Worm (Caenorhabditis elegans) whole organism, L4 larva: Measurements from ENCODE around the gene C32D5.8.

ENCODE experiments used
- D1046.2 ChIP-seq: fragments of 200-800 bp; sonication (Bioruptor generic); IDR thresholded peaks from 2 replicates; pipeline ENCODE4 v1.3.6; 2022; ENCODE audit warnings: missing genetic modification characterization, missing compliant biosample characterization
- F26F4.8 ChIP-seq: fragments of 200-800 bp; sonication (Bioruptor generic); conservative IDR thresholded peaks from 2 replicates; pipeline ENCODE4 v1.3.6; 2022; ENCODE audit warnings: missing genetic modification characterization, missing compliant biosample characterization
- T20F7.1 ChIP-seq: fragments of 200-800 bp; sonication (Bioruptor generic); optimal IDR thresholded peaks from 2 replicates; lab custom pipeline; 2018; ENCODE audit warnings: mild to moderate bottlenecking, missing genetic modification characterization, missing compliant biosample characterization
- T26A8.4 ChIP-seq: fragments of 200-800 bp; sonication (Bioruptor generic); IDR thresholded peaks from 2 replicates; pipeline ENCODE4 v1.3.6; 2022; ENCODE audit warnings: missing genetic modification characterization, missing compliant biosample characterization
- Y5F2A.4 ChIP-seq: fragments of 200-800 bp; sonication (Bioruptor generic); optimal IDR thresholded peaks from 2 replicates; lab custom pipeline; 2018; ENCODE audit warnings: mild to moderate bottlenecking, missing genetic modification characterization, missing compliant biosample characterization
- aha-1 ChIP-seq: fragments of 150-350 bp; peaks from one replicate; lab custom pipeline; 2014; ENCODE audit warnings: missing biosample characterization, missing genetic modification characterization
- ama-1 ChIP-seq: fragments of 150-350 bp; optimal IDR thresholded peaks from 2 replicates; lab custom pipeline; 2014; ENCODE audit warnings: inconsistent platforms, mixed read lengths
- arid-1 ChIP-seq: fragments of 200-800 bp; sonication (Bioruptor generic); conservative IDR thresholded peaks from 2 replicates; pipeline ENCODE4 v1.3.6; 2022; ENCODE audit warnings: missing genetic modification reagents, missing genetic modification characterization, missing compliant biosample characterization
- attf-4 ChIP-seq: sonication (generic microtip); optimal IDR thresholded peaks from 3 replicates; lab custom pipeline; 2017; ENCODE audit warnings: missing biosample characterization, missing genetic modification characterization
- ceh-20 ChIP-seq: fragments of 200-800 bp; sonication (Bioruptor generic); IDR thresholded peaks from 2 replicates; pipeline ENCODE4 v1.3.6; 2022; ENCODE audit warnings: missing genetic modification reagents, missing genetic modification characterization, missing compliant biosample characterization
- daf-16 ChIP-seq, 3 experiments: sonication (generic microtip); optimal IDR thresholded peaks; 2 replicates each; lab custom pipeline; 2016 to 2017; ENCODE audit warnings: missing genetic modification characterization in 3 of 3, missing genetic modification reagents in 3 of 3, mild to moderate bottlenecking in 2 of 3, missing compliant biosample characterization in 2 of 3, missing biosample characterization in 1 of 3, moderate library complexity in 1 of 3
- daf-8 ChIP-seq: fragments of 200-800 bp; sonication (Bioruptor generic); IDR thresholded peaks from 2 replicates; pipeline ENCODE4 v1.3.6; 2022; ENCODE audit warnings: missing genetic modification characterization, missing compliant biosample characterization
- dpl-1 ChIP-seq: fragments of 150-350 bp; optimal IDR thresholded peaks from 2 replicates; lab custom pipeline; 2014; ENCODE audit warnings: missing biosample characterization, missing genetic modification reagents, missing genetic modification characterization
- duxl-1 ChIP-seq: sonication (generic microtip); optimal IDR thresholded peaks from 2 replicates; lab custom pipeline; 2016; ENCODE audit warnings: mild to moderate bottlenecking, missing genetic modification characterization, moderate library complexity, missing compliant biosample characterization; ENCODE audit not compliant: poor library complexity
- dve-1 ChIP-seq: sonication (generic microtip); optimal IDR thresholded peaks from 2 replicates; lab custom pipeline; 2017; ENCODE audit warnings: antibody characterized with exemption, mild to moderate bottlenecking, missing genetic modification characterization, missing compliant biosample characterization; ENCODE audit not compliant: insufficient read depth
- fkh-10 ChIP-seq: fragments of 150-350 bp; optimal IDR thresholded peaks from 2 replicates; lab custom pipeline; 2014; ENCODE audit warnings: missing biosample characterization, missing genetic modification reagents, missing genetic modification characterization
- fos-1 ChIP-seq: fragments of 150-350 bp; optimal IDR thresholded peaks from 2 replicates; lab custom pipeline; 2014; ENCODE audit warnings: missing biosample characterization, missing genetic modification characterization
- hif-1 ChIP-seq, 2 experiments: sonication (generic microtip); optimal IDR thresholded peaks; 2 replicates each; lab custom pipeline; 2016 to 2017; ENCODE audit warnings: missing compliant biosample characterization in 2 of 2, missing genetic modification characterization in 2 of 2, missing genetic modification reagents in 2 of 2, missing genotype in 2 of 2, mild to moderate bottlenecking in 1 of 2
- hlh-11 ChIP-seq: fragments of 200-800 bp; sonication (Bioruptor generic); optimal IDR thresholded peaks from 2 replicates; lab custom pipeline; 2018; ENCODE audit warnings: mild to moderate bottlenecking, missing genetic modification characterization, missing compliant biosample characterization
- hlh-30 ChIP-seq: sonication (generic microtip); optimal IDR thresholded peaks from 2 replicates; lab custom pipeline; 2017; ENCODE audit warnings: antibody characterized with exemption, mild to moderate bottlenecking, missing genetic modification characterization, missing compliant biosample characterization; ENCODE audit not compliant: insufficient read depth
- hmg-1.1 ChIP-seq: fragments of 200-800 bp; sonication (Bioruptor generic); IDR thresholded peaks from 2 replicates; pipeline ENCODE4 v1.3.6; 2022; ENCODE audit warnings: missing genetic modification reagents, missing genetic modification characterization, missing compliant biosample characterization
- lin-1 ChIP-seq: fragments of 200-800 bp; sonication (Bioruptor generic); IDR thresholded peaks from 2 replicates; pipeline ENCODE4 v1.3.6; 2022; ENCODE audit warnings: missing genetic modification reagents, missing genetic modification characterization, missing compliant biosample characterization
- lin-13 ChIP-seq: fragments of 150-350 bp; optimal IDR thresholded peaks from 2 replicates; lab custom pipeline; 2014; ENCODE audit warnings: missing biosample characterization, missing genetic modification reagents, missing genetic modification characterization
- lin-38 ChIP-seq: fragments of 200-800 bp; sonication (Bioruptor generic); IDR thresholded peaks from 2 replicates; pipeline ENCODE4 v1.3.6; 2022; ENCODE audit warnings: missing genetic modification reagents, missing genetic modification characterization, missing compliant biosample characterization
- lsy-2 ChIP-seq, 2 experiments: fragments of 150-350 bp in 1 of 2; sonication (generic microtip) in 1 of 2; optimal IDR thresholded peaks; 2 replicates each; lab custom pipeline; 2014 to 2017; ENCODE audit warnings: missing biosample characterization in 2 of 2, missing genetic modification characterization in 2 of 2
- mdl-1 ChIP-seq, 2 experiments: fragments of 150-350 bp in 1 of 2; sonication (generic microtip) in 1 of 2; optimal IDR thresholded peaks; 2 replicates each; lab custom pipeline; 2014 to 2017; ENCODE audit warnings: missing biosample characterization in 2 of 2, missing genetic modification characterization in 2 of 2
- mep-1 ChIP-seq: fragments of 150-350 bp; sonication (generic microtip); optimal IDR thresholded peaks from 3 replicates; lab custom pipeline; 2014; ENCODE audit warnings: missing biosample characterization, missing genetic modification characterization
- mes-2 ChIP-seq: sonication (generic microtip); optimal IDR thresholded peaks from 2 replicates; lab custom pipeline; 2016; ENCODE audit warnings: missing genotype, mild to moderate bottlenecking, missing genetic modification characterization, missing compliant biosample characterization; ENCODE audit not compliant: poor library complexity, severe bottlenecking
- mxl-3 ChIP-seq: fragments of 200-800 bp; sonication (Bioruptor generic); optimal IDR thresholded peaks from 2 replicates; lab custom pipeline; 2018; ENCODE audit warnings: mild to moderate bottlenecking, missing genetic modification characterization, missing compliant biosample characterization
- nhr-11 ChIP-seq: fragments of 150-350 bp; optimal IDR thresholded peaks from 2 replicates; lab custom pipeline; 2014; ENCODE audit warnings: missing biosample characterization, missing genetic modification characterization
- nhr-28 ChIP-seq: fragments of 150-350 bp; optimal IDR thresholded peaks from 2 replicates; lab custom pipeline; 2014; ENCODE audit warnings: missing biosample characterization, missing genetic modification characterization
- pha-4 ChIP-seq, 2 experiments: fragments of 150-350 bp in 1 of 2; fragments of 200-800 bp in 1 of 2; sonication (Bioruptor generic) in 1 of 2; IDR thresholded peaks in 1 of 2; optimal IDR thresholded peaks in 1 of 2; 2 replicates each; pipeline versions ENCODE4 v1.3.6 to Lab custom; 2014 to 2022; ENCODE audit warnings: missing genetic modification characterization in 2 of 2, missing genetic modification reagents in 2 of 2, missing biosample characterization in 1 of 2, missing compliant biosample characterization in 1 of 2
- php-3 ChIP-seq: fragments of 200-800 bp; sonication (Bioruptor generic); IDR thresholded peaks from 2 replicates; pipeline ENCODE4 v1.3.6; 2022; ENCODE audit warnings: missing genetic modification reagents, missing genetic modification characterization, missing compliant biosample characterization
- rbr-2 ChIP-seq: sonication (generic microtip); optimal IDR thresholded peaks from 2 replicates; lab custom pipeline; 2016; ENCODE audit warnings: missing genotype, missing genetic modification characterization, missing compliant biosample characterization
- spr-3 ChIP-seq: fragments of 200-800 bp; sonication (Bioruptor generic); optimal IDR thresholded peaks from 2 replicates; lab custom pipeline; 2018; ENCODE audit warnings: mild to moderate bottlenecking, missing genetic modification characterization, missing compliant biosample characterization
- tra-1 ChIP-seq: fragments of 200-800 bp; sonication (Bioruptor generic); IDR thresholded peaks from 2 replicates; pipeline ENCODE4 v1.3.6; 2022; ENCODE audit warnings: missing genetic modification reagents, missing genetic modification characterization, missing compliant biosample characterization
- unc-130 ChIP-seq: sonication (generic microtip); optimal IDR thresholded peaks from 2 replicates; lab custom pipeline; 2016; ENCODE audit warnings: missing genetic modification reagents, missing genetic modification characterization, missing compliant biosample characterization
- ztf-7 ChIP-seq: fragments of 150-350 bp; optimal IDR thresholded peaks from 2 replicates; lab custom pipeline; 2014; ENCODE audit warnings: missing biosample characterization, missing genetic modification characterization

Gene C32D5.8

ce11 chrII:6365237-6365815, 19.6 kb upstream of the C32D5.8 start, which contains the start of the genes ani-2 and clec-88:
ani-2 (minus strand) TSS chrII:6365367.
clec-88 (plus strand) TSS chrII:6365722.
- TF ChIP-seq lin-38 (peak; percentile 64), unc-130 (peak; percentile 87), daf-8 (GFP tag; lab: Robert Waterston, UW) (no peak)

ce11 chrII:6360822-6361221, 15.1 kb upstream of the C32D5.8 start, which contains the start of gene K10B2.4:
K10B2.4 (minus strand) TSS chrII:6360959.
- TF ChIP-seq F26F4.8 (GFP tag; lab: Robert Waterston, UW): no peak
- TF ChIP-seq attf-4 (tag; lab: Kevin White, UChicago): no peak
- peak; percentile 60 for TF ChIP-seq hmg-1.1 (GFP tag; lab: Robert Waterston, UW)
- TF ChIP-seq lin-38: peak; percentile 81
- TF ChIP-seq nhr-11 (tag; lab: Kevin White, UChicago): peak; percentile 8
- TF ChIP-seq php-3 (GFP tag; lab: Robert Waterston, UW): no peak
- peak; percentile 92 for TF ChIP-seq aha-1 (tag; lab: Kevin White, UChicago)
- TF ChIP-seq pha-4 (GFP tag; IDR thresholded peaks at IDR 0.05; lab: Robert Waterston, UW): no peak
- peak; percentile 39 for TF ChIP-seq pha-4 (tag; optimal IDR thresholded peaks at IDR 0.05; lab: Kevin White, UChicago)
- peak in 1 of 2 experiments; percentile 87 for TF ChIP-seq lsy-2 (tag; optimal IDR thresholded peaks at IDR 0.05; lab: Kevin White, UChicago)
- TF ChIP-seq mxl-3 (GFP tag; lab: Kevin White, UChicago): peak; percentile 30
- no peak for TF ChIP-seq lin-1 (GFP tag; lab: Robert Waterston, UW)
- peak; percentile 36 for TF ChIP-seq lin-13 (GFP tag; lab: Kevin White, UChicago)
- TF ChIP-seq hif-1 (tag; optimal IDR thresholded peaks at IDR 0.05; lab: Kevin White, UChicago): peak in 1 of 2 experiments; percentile 8
- TF ChIP-seq arid-1 (GFP tag; lab: Robert Waterston, UW): 0 out of 2 replicates have a peak, but pooled peaks have one; percentile 16
- peak; percentile 7 for TF ChIP-seq spr-3 (GFP tag; lab: Kevin White, UChicago)
- TF ChIP-seq ztf-7: peak; percentile 20
- TF ChIP-seq daf-16 (GFP tag; optimal IDR thresholded peaks at IDR 0.05; lab: Kevin White, UChicago): no peak
- TF ChIP-seq daf-16 (tag; optimal IDR thresholded peaks at IDR 0.05; lab: Kevin White, UChicago): peak; percentile 67
- peak; percentile 35 for TF ChIP-seq dve-1 (tag; lab: Kevin White, UChicago)
- peak; percentile 48 for TF ChIP-seq rbr-2 (tag; lab: Kevin White, UChicago)
- peak; percentile 57 for TF ChIP-seq T20F7.1
- no peak for TF ChIP-seq Y5F2A.4 (GFP tag; lab: Kevin White, UChicago)
- peak; percentile 78 for TF ChIP-seq dpl-1 (GFP tag; lab: Kevin White, UChicago)
- TF ChIP-seq mep-1 (tag; lab: Kevin White, UChicago): peak; percentile 87
- no peak for TF ChIP-seq fkh-10 (GFP tag; lab: Kevin White, UChicago)
- peak; percentile 27 for TF ChIP-seq ama-1 (lab: Kevin White, UChicago)
- TF ChIP-seq mdl-1 (tag; optimal IDR thresholded peaks at IDR 0.05; lab: Kevin White, UChicago): peak in 1 of 2 experiments; percentile 30
- peak; percentile 55 for TF ChIP-seq hlh-11 (tag; lab: Kevin White, UChicago)
- no peak for TF ChIP-seq fos-1 (tag; lab: Kevin White, UChicago)
- TF ChIP-seq T26A8.4 (GFP tag; lab: Robert Waterston, UW): 0 out of 2 replicates have a peak, but pooled peaks have one; percentile 26
- TF ChIP-seq ceh-20 (GFP tag; lab: Robert Waterston, UW): peak; percentile 46; the same call in 1 of the 2 replicates
- peak; percentile 90 for TF ChIP-seq mes-2 (tag; lab: Kevin White, UChicago)
- no peak for TF ChIP-seq duxl-1 (tag; lab: Kevin White, UChicago)
- TF ChIP-seq nhr-28: peak; percentile 28
- peak; percentile 53 for TF ChIP-seq hlh-30
- no peak for TF ChIP-seq tra-1 (GFP tag; lab: Robert Waterston, UW)
- TF ChIP-seq D1046.2: no peak
